Fruit fly (Drosophila melanogaster): ENCODE results near the gene CG4678.

Gene CG4678

DNA sequence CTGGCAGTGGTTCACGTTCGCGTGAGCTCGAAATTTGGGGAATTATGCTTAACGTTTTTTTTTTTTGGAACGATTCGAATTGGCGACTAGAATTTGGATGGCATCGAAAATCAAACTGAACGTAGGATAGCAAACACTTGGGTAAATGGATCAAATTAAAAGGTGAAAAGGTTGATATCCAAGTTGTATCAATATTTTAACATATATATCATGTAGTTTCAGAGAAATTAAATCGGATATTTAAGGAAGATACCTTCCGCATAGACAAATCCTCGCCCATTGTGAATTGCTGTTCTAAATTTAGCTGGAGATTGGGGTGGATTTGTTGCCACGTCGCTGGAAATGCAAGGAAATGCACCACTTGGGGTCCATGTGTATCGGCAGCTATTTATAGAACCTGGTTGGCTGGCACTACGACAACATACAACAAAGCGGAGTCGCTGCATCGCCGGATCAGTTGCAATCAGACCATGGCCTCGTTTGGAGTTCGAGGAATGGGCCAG, 17.0 kb upstream of the CG4678 start, which contains the start of the genes CG13010 and sing:
Gene CG13010, minus strand, starts transcription at position 101 of the 503 bp plus-strand sequence.
Gene sing, plus strand, starts transcription at position 453 of the 503 bp plus-strand sequence.
- TF ChIP-seq CG4360 (GFP tag; IDR thresholded peaks at IDR 0.05) (0 out of 2 replicates have a peak, but pooled peaks have one; percentile 11), sens (GFP tag) (peak; percentile 52), CG15696 (tag; optimal IDR thresholded peaks at IDR 0.05) (no peak), CG2712 (tag; optimal IDR thresholded peaks at IDR 0.05) (peak; percentile 80), twi (tag; optimal IDR thresholded peaks at IDR 0.05) (peak; percentile 41)

- peak; percentile 53 for TF ChIP-seq CHES-1-like (GFP tag; optimal IDR thresholded peaks at IDR 0.05)
- TF ChIP-seq CG11504 (tag; optimal IDR thresholded peaks at IDR 0.05), result peak; percentile 62
- peak; percentile 4 for TF ChIP-seq CG18011 (GFP tag; optimal IDR thresholded peaks at IDR 0.05)
- peak; percentile 16 for TF ChIP-seq jumu (GFP tag; optimal IDR thresholded peaks at IDR 0.05)
- TF ChIP-seq hbn (GFP tag; IDR thresholded peaks at IDR 0.05; ENCODE audit: partially characterized antibody), result peak; percentile 50
- peak; percentile 85 for TF ChIP-seq CG8290 (GFP tag; optimal IDR thresholded peaks at IDR 0.05)
- peak; percentile 54 to 87 for TF ChIP-seq CG8290 (tag; optimal IDR thresholded peaks at IDR 0.05)
- TF ChIP-seq CG9817 (tag; optimal IDR thresholded peaks at IDR 0.05), result peak; percentile 0
- TF ChIP-seq CG16813 (GFP tag; IDR thresholded peaks at IDR 0.05; ENCODE audit: partially characterized antibody), result peak; percentile 69
- no peak for TF ChIP-seq Tbp (GFP tag; optimal IDR thresholded peaks at IDR 0.05)
- peak; percentile 46 for TF ChIP-seq vfl (GFP tag; optimal IDR thresholded peaks at IDR 0.05)
- peak; percentile 99 for TF ChIP-seq chinmo (GFP tag; IDR thresholded peaks at IDR 0.05; ENCODE audit: partially characterized antibody)
- peak; percentile 77 for TF ChIP-seq Lhr (GFP tag; optimal IDR thresholded peaks at IDR 0.05)
- TF ChIP-seq CG14710 (tag; optimal IDR thresholded peaks at IDR 0.05), result peak; percentile 38
- TF ChIP-seq sd (tag; optimal IDR thresholded peaks at IDR 0.05), result peak; percentile 18
- TF ChIP-seq Oaz (GFP tag; IDR thresholded peaks at IDR 0.05), result no peak
- peak; percentile 45 for TF ChIP-seq p53 (GFP tag; optimal IDR thresholded peaks at IDR 0.05)
- TF ChIP-seq CG10267 (tag; optimal IDR thresholded peaks at IDR 0.05), result peak; percentile 41
- TF ChIP-seq Aef1 (GFP tag; IDR thresholded peaks at IDR 0.05), result no peak
- peak; percentile 30 for TF ChIP-seq tx (GFP tag; optimal IDR thresholded peaks at IDR 0.05)
- TF ChIP-seq Hr51 (GFP tag; optimal IDR thresholded peaks at IDR 0.05), result peak in 1 of 2 experiments; percentile 3
- TF ChIP-seq Xbp1 (GFP tag; optimal IDR thresholded peaks at IDR 0.05), result peak; percentile 57
- TF ChIP-seq CG1024 (GFP tag; IDR thresholded peaks at IDR 0.05), result no peak
- peak in 1 of 2 experiments; percentile 37 for TF ChIP-seq tll (GFP tag; optimal IDR thresholded peaks at IDR 0.05)
- no peak for TF ChIP-seq CG6683 (GFP tag; optimal IDR thresholded peaks at IDR 0.05)
- TF ChIP-seq CG3847 (GFP tag; IDR thresholded peaks at IDR 0.05), result peak; percentile 30
- peak; percentile 50 for TF ChIP-seq CG12659 (GFP tag; optimal IDR thresholded peaks at IDR 0.05)
- TF ChIP-seq phol (tag; optimal IDR thresholded peaks at IDR 0.05), result peak; percentile 45
- no peak for TF ChIP-seq ara (GFP tag; IDR thresholded peaks at IDR 0.05)
- peak; percentile 99 for TF ChIP-seq E2f2 (GFP tag; IDR thresholded peaks at IDR 0.05)
- TF ChIP-seq scrt (GFP tag; optimal IDR thresholded peaks at IDR 0.05), result peak; percentile 69
- TF ChIP-seq CoRest (tag; optimal IDR thresholded peaks at IDR 0.05), result peak; percentile 51
- TF ChIP-seq CG15011 (GFP tag; optimal IDR thresholded peaks at IDR 0.05), result no peak
- TF ChIP-seq gro (GFP tag; optimal IDR thresholded peaks at IDR 0.05), result peak; percentile 51
- no peak for TF ChIP-seq Ptx1 (GFP tag; IDR thresholded peaks at IDR 0.05)
- TF ChIP-seq nau (GFP tag; optimal IDR thresholded peaks at IDR 0.05), result no peak
- 0 out of 2 replicates have a peak, but pooled peaks have one; percentile 7 for TF ChIP-seq onecut (GFP tag; IDR thresholded peaks at IDR 0.05)
- no peak for TF ChIP-seq tio (GFP tag; optimal IDR thresholded peaks at IDR 0.05)
- peak; percentile 9 for TF ChIP-seq pum (GFP tag; optimal IDR thresholded peaks at IDR 0.05)
- TF ChIP-seq pnt (GFP tag; optimal IDR thresholded peaks at IDR 0.05), result no peak
- peak; percentile 41 for TF ChIP-seq shn (GFP tag; optimal IDR thresholded peaks at IDR 0.05)
- peak; percentile 44 for TF ChIP-seq CG15514 (GFP tag; optimal IDR thresholded peaks at IDR 0.05)
- no peak for TF ChIP-seq toy (GFP tag; IDR thresholded peaks at IDR 0.05)
Measured at dm6 chrX:16683765-16684164, 12.2 kb upstream of the CG4678 start, which contains the start of gene Axs. Axs (minus strand) TSS chrX:16683895.
